Fruit fly (Drosophila melanogaster) whole organism, adult: ENCODE results near the gene ND-B18.

Source experiments
- CG11617 ChIP-seq: fragments of 200-800 bp; sonication (Bioruptor generic); optimal IDR thresholded peaks from 2 replicates; lab custom pipeline; 2017; ENCODE audit warnings: mild to moderate bottlenecking, missing biosample characterization, missing genetic modification reagents, missing genetic modification characterization
- CG12768 ChIP-seq: fragments of 200-800 bp; sonication (Bioruptor generic); optimal IDR thresholded peaks from 2 replicates; lab custom pipeline; 2017; ENCODE audit warnings: missing biosample characterization, missing genetic modification characterization, mild to moderate bottlenecking, moderate library complexity, missing genetic modification reagents
- CG14711 ChIP-seq: fragments of 200-800 bp; sonication (Bioruptor generic); optimal IDR thresholded peaks from 2 replicates; lab custom pipeline; 2018; ENCODE audit warnings: missing biosample characterization, mild to moderate bottlenecking, missing genetic modification characterization, moderate library complexity
- CG1620 ChIP-seq: fragments of 200-800 bp; sonication (Bioruptor generic); optimal IDR thresholded peaks from 2 replicates; lab custom pipeline; 2016; ENCODE audit warnings: missing biosample characterization, missing genetic modification characterization
- CG33017 ChIP-seq: fragments of 200-800 bp; sonication (Bioruptor generic); optimal IDR thresholded peaks from 2 replicates; lab custom pipeline; 2018; ENCODE audit warnings: missing biosample characterization, mild to moderate bottlenecking, missing genetic modification characterization, moderate library complexity
- CG5204 ChIP-seq: fragments of 200-800 bp; sonication (Bioruptor generic); optimal IDR thresholded peaks from 2 replicates; lab custom pipeline; 2016; ENCODE audit warnings: missing biosample characterization, missing genetic modification characterization
- CG7045 ChIP-seq: fragments of 200-800 bp; sonication (Bioruptor generic); optimal IDR thresholded peaks from 2 replicates; lab custom pipeline; 2017; ENCODE audit warnings: missing biosample characterization, mild to moderate bottlenecking, missing genetic modification characterization
- CG7101 ChIP-seq: fragments of 200-800 bp; sonication (Bioruptor generic); optimal IDR thresholded peaks from 2 replicates; lab custom pipeline; 2018; ENCODE audit warnings: missing biosample characterization, mild to moderate bottlenecking, missing genetic modification characterization, moderate library complexity
- Clk ChIP-seq: fragments of 200-800 bp; sonication (Bioruptor generic); optimal IDR thresholded peaks from 2 replicates; lab custom pipeline; 2017; ENCODE audit warnings: missing biosample characterization, missing genetic modification characterization
- Crg-1 ChIP-seq: fragments of 200-800 bp; sonication (Bioruptor generic); optimal IDR thresholded peaks from 2 replicates; lab custom pipeline; 2016; ENCODE audit warnings: missing biosample characterization, missing genetic modification characterization
- Hr96 ChIP-seq: fragments of 200-800 bp; sonication (Bioruptor generic); optimal IDR thresholded peaks from 2 replicates; lab custom pipeline; 2016; ENCODE audit warnings: missing biosample characterization, missing genetic modification characterization
- Mnt ChIP-seq: fragments of 200-800 bp; sonication (Bioruptor generic); optimal IDR thresholded peaks from 2 replicates; lab custom pipeline; 2016; ENCODE audit warnings: missing biosample characterization, mild to moderate bottlenecking, missing genetic modification characterization
- bab1 ChIP-seq: fragments of 200-800 bp; sonication (Bioruptor generic); optimal IDR thresholded peaks from 3 replicates; lab custom pipeline; 2019; ENCODE audit warnings: missing biosample characterization, mild to moderate bottlenecking, missing genetic modification characterization, moderate library complexity
- cic ChIP-seq: fragments of 200-800 bp; sonication (Bioruptor generic); optimal IDR thresholded peaks from 2 replicates; lab custom pipeline; 2017; ENCODE audit warnings: missing biosample characterization, mild to moderate bottlenecking, missing genetic modification characterization, moderate library complexity
- cnc ChIP-seq, 2 experiments: fragments of >200 bp; optimal IDR thresholded peaks; 2 replicates each; lab custom pipeline; 2017
- kay ChIP-seq: fragments of 200-800 bp; sonication (Bioruptor generic); peaks from one replicate; lab custom pipeline; 2016; ENCODE audit warnings: missing biosample characterization, missing genetic modification characterization, borderline replicate concordance
- ovo ChIP-seq: fragments of 200-800 bp; sonication (Bioruptor generic); optimal IDR thresholded peaks from 2 replicates; lab custom pipeline; 2016; ENCODE audit warnings: missing biosample characterization, missing genetic modification characterization
- pad ChIP-seq: fragments of 200-800 bp; sonication (Bioruptor generic); optimal IDR thresholded peaks from 3 replicates; lab custom pipeline; 2017; ENCODE audit warnings: missing biosample characterization, missing genetic modification characterization, mild to moderate bottlenecking, moderate library complexity, missing genetic modification reagents
- tj ChIP-seq: fragments of 200-800 bp; sonication (Bioruptor generic); optimal IDR thresholded peaks from 3 replicates; lab custom pipeline; 2017; ENCODE audit warnings: missing biosample characterization, mild to moderate bottlenecking, missing genetic modification characterization, moderate library complexity
- toe ChIP-seq: fragments of 200-800 bp; sonication (Bioruptor generic); optimal IDR thresholded peaks from 2 replicates; lab custom pipeline; 2016; ENCODE audit warnings: missing biosample characterization, missing genetic modification characterization

The ND-B18 gene

DNA sequence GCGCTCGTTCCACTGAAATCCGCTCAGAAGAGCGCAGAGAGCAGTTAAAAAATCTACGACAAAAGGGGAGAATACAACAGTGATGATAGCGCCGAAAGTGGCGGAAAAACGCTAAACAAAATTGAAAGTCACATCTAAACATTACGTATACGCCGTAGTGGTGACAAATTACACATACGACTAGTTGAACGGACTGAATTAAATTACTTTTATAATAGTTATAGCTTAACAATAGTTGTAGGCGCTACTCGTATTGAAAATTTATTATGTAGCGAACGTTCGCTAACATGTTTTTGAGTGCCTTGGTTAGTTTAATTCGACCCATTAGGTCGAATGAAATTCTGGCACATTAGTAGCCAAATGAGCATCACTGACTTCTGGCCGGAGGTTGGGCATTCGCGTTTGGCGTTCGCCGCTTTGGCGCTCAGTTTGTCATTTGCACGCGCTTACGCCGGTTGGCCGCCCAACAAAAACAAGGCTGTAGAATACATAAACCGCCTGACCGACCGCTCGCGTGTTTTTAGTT is 19.8 kb upstream of the ND-B18 start, which contains the start of gene CG5541:
Gene CG5541, plus strand, starts transcription at position 424 of the 526 bp plus-strand sequence.
- peak; percentile 77 for TF ChIP-seq CG11617 (GFP tag; lab: Kevin White, UChicago)
- TF ChIP-seq tj (GFP tag; lab: Kevin White, UChicago) = no peak
- TF ChIP-seq CG7101 (tag; lab: Kevin White, UChicago) = peak; percentile 66
- no peak for TF ChIP-seq toe (GFP tag; lab: Kevin White, UChicago)
- no peak for TF ChIP-seq CG7045 (GFP tag; lab: Kevin White, UChicago)
- TF ChIP-seq cnc (optimal IDR thresholded peaks at IDR 0.05; lab: Kevin White, UChicago) = no peak
- no peak for TF ChIP-seq Clk (GFP tag; lab: Kevin White, UChicago)
- peak; percentile 44 for TF ChIP-seq Hr96 (GFP tag; lab: Kevin White, UChicago)
- no peak for TF ChIP-seq Crg-1 (GFP tag; lab: Kevin White, UChicago)
- peak; percentile 15 for TF ChIP-seq cic (GFP tag; lab: Kevin White, UChicago)
- TF ChIP-seq CG5204 (GFP tag; lab: Kevin White, UChicago) = peak; percentile 45
- TF ChIP-seq pad (GFP tag; lab: Kevin White, UChicago) = peak; percentile 93
- TF ChIP-seq kay (GFP tag; lab: Kevin White, UChicago) = no peak
- TF ChIP-seq Mnt = peak; percentile 77
- peak; percentile 56 for TF ChIP-seq CG1620 (GFP tag; lab: Kevin White, UChicago)
- peak; percentile 15 for TF ChIP-seq CG12768 (GFP tag; lab: Kevin White, UChicago)
- TF ChIP-seq CG33017 (tag; lab: Kevin White, UChicago) = no peak
- peak; percentile 70 for TF ChIP-seq bab1 (GFP tag; lab: Kevin White, UChicago)
- peak; percentile 25 for TF ChIP-seq ovo (GFP tag; lab: Kevin White, UChicago)
- peak; percentile 35 for TF ChIP-seq CG14711

DNA sequence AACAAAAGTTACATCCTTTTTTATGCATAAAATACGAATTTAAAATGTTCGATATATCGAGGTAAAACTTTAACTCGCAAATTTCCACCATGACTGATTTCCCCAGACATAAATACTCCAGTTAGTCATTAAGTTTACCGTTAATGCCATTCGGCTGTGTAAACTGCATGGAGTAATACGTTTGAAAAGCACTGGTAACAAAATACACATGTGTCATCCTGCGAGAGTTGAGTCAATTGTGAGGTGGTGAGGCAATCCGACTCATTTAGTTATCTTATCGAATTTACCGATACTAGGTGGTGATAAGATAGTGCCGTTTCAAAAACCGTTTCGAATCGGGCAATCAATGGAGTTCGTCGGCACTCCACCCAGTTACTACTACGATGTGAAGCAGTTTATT is 17.9 kb upstream of the ND-B18 start:
- TF ChIP-seq CG5204 (GFP tag; lab: Kevin White, UChicago) = no peak
- TF ChIP-seq ovo (GFP tag; lab: Kevin White, UChicago) = peak; percentile 95
- TF ChIP-seq CG7045 (GFP tag; lab: Kevin White, UChicago) = no peak
- no peak for TF ChIP-seq Crg-1 (GFP tag; lab: Kevin White, UChicago)
- no peak for TF ChIP-seq CG1620 (GFP tag; lab: Kevin White, UChicago)
- peak; percentile 28 for TF ChIP-seq Mnt
- TF ChIP-seq kay (GFP tag; lab: Kevin White, UChicago) = peak; percentile 69
- TF ChIP-seq cnc (optimal IDR thresholded peaks at IDR 0.05; lab: Kevin White, UChicago) = no peak
- no peak for TF ChIP-seq pad (GFP tag; lab: Kevin White, UChicago)
- peak; percentile 57 for TF ChIP-seq cic (GFP tag; lab: Kevin White, UChicago)
- TF ChIP-seq Hr96 (GFP tag; lab: Kevin White, UChicago) = no peak
- TF ChIP-seq tj (GFP tag; lab: Kevin White, UChicago) = no peak
- no peak for TF ChIP-seq bab1 (GFP tag; lab: Kevin White, UChicago)

DNA sequence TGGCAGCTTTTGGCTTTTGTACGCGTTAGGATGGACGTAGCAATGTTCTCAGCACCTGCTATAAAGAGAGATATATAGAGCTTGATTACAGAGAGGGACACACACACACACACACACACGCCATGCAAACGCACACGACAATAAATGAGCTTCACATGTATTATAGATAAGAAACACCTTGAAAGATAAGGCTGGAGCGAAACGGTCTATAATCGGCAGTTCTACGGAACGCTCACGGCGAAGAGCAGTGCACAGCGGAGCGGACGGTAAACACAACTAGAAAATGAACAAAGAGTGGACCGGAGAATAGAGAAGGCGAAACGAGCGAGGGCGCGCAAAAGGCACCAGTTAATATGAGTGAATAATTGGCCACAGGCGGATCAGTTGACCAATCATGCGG is 14.8 kb upstream of the ND-B18 start:
- TF ChIP-seq CG7101 (tag; lab: Kevin White, UChicago) = no peak
- TF ChIP-seq CG33017 (tag; lab: Kevin White, UChicago) = no peak
- no peak for TF ChIP-seq CG12768 (GFP tag; lab: Kevin White, UChicago)
- no peak for TF ChIP-seq Crg-1 (GFP tag; lab: Kevin White, UChicago)
- peak; percentile 50 for TF ChIP-seq cic (GFP tag; lab: Kevin White, UChicago)
- TF ChIP-seq tj (GFP tag; lab: Kevin White, UChicago) = no peak
- TF ChIP-seq CG7045 (GFP tag; lab: Kevin White, UChicago) = no peak
- no peak for TF ChIP-seq Clk (GFP tag; lab: Kevin White, UChicago)
- TF ChIP-seq CG14711 = no peak
- TF ChIP-seq toe (GFP tag; lab: Kevin White, UChicago) = no peak
- no peak for TF ChIP-seq CG11617 (GFP tag; lab: Kevin White, UChicago)
- peak; percentile 57 for TF ChIP-seq Mnt
- TF ChIP-seq CG5204 (GFP tag; lab: Kevin White, UChicago) = no peak
- peak; percentile 5 for TF ChIP-seq bab1 (GFP tag; lab: Kevin White, UChicago)
- TF ChIP-seq pad (GFP tag; lab: Kevin White, UChicago) = no peak
- no peak for TF ChIP-seq kay (GFP tag; lab: Kevin White, UChicago)
- no peak for TF ChIP-seq CG1620 (GFP tag; lab: Kevin White, UChicago)
- TF ChIP-seq cnc (optimal IDR thresholded peaks at IDR 0.05; lab: Kevin White, UChicago) = no peak
- TF ChIP-seq ovo (GFP tag; lab: Kevin White, UChicago) = no peak

DNA sequence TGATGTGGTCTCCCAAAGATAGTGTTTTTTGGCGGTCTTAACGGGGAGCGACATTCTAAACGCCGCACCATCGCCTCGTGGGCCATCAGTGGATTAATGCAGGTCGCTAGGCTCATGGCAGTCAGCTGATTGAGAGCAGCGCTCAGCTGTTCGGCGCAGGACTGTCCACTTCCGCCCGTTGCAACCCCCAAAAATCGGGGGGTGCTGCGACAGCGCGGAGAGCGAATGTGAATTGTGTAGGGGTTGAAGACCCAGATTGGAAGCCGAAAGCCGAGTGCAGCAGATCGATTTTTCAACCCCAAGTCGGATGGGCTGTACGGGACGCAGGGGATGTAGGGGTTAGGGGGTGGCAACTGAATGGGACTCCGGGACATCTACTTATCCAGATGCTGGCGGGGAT is 914 bp upstream of the ND-B18 start:
- TF ChIP-seq Clk (GFP tag; lab: Kevin White, UChicago) (no peak), toe (GFP tag; lab: Kevin White, UChicago) (no peak), CG11617 (GFP tag; lab: Kevin White, UChicago) (no peak), CG14711 (no peak), pad (GFP tag; lab: Kevin White, UChicago) (no peak), Crg-1 (GFP tag; lab: Kevin White, UChicago) (no peak), tj (GFP tag; lab: Kevin White, UChicago) (no peak), cic (GFP tag; lab: Kevin White, UChicago) (no peak), kay (GFP tag; lab: Kevin White, UChicago) (no peak), Hr96 (GFP tag; lab: Kevin White, UChicago) (no peak), CG7101 (tag; lab: Kevin White, UChicago) (no peak), CG1620 (GFP tag; lab: Kevin White, UChicago) (no peak), CG33017 (tag; lab: Kevin White, UChicago) (no peak), cnc (optimal IDR thresholded peaks at IDR 0.05; lab: Kevin White, UChicago) (no peak), CG7045 (GFP tag; lab: Kevin White, UChicago) (no peak), CG12768 (GFP tag; lab: Kevin White, UChicago) (no peak), CG5204 (GFP tag; lab: Kevin White, UChicago) (no peak)
